Worm (Caenorhabditis elegans) whole organism, early embryonic: ENCODE measurements around the gene C08H9.16.

Source experiments
- B0310.2 ChIP-seq: sonication (generic microtip); optimal IDR thresholded peaks from 2 replicates; lab custom pipeline; 2016; ENCODE audit warnings: mild to moderate bottlenecking, missing genetic modification characterization, missing compliant biosample characterization
- F13C5.2 ChIP-seq: sonication (generic microtip); optimal IDR thresholded peaks from 2 replicates; lab custom pipeline; 2017; ENCODE audit warnings: mild to moderate bottlenecking, missing genetic modification characterization, inconsistent platforms, missing compliant biosample characterization
- aly-1 ChIP-seq: sonication (generic microtip); optimal IDR thresholded peaks from 2 replicates; lab custom pipeline; 2016; ENCODE audit warnings: missing genetic modification characterization, missing compliant biosample characterization
- ama-1 ChIP-seq: fragments of 150-350 bp; optimal IDR thresholded peaks from 2 replicates; lab custom pipeline; 2014
- ceh-13 ChIP-seq: fragments of 200-800 bp; sonication (Bioruptor generic); optimal IDR thresholded peaks from 2 replicates; lab custom pipeline; 2018; ENCODE audit warnings: mild to moderate bottlenecking, missing genetic modification characterization, missing compliant biosample characterization
- ceh-36 ChIP-seq: sonication (generic microtip); optimal IDR thresholded peaks from 2 replicates; lab custom pipeline; 2016; ENCODE audit warnings: missing genetic modification characterization, inconsistent platforms, missing compliant biosample characterization
- ets-7 ChIP-seq: sonication (generic microtip); optimal IDR thresholded peaks from 2 replicates; lab custom pipeline; 2016; ENCODE audit warnings: missing genotype, missing genetic modification characterization, missing compliant biosample characterization
- flt-1 ChIP-seq: fragments of 200-800 bp; sonication (Bioruptor generic); IDR thresholded peaks from 2 replicates; pipeline ENCODE4 v1.3.6; 2022; ENCODE audit warnings: missing genetic modification characterization, missing compliant biosample characterization
- hmbx-1 ChIP-seq: sonication (generic microtip); optimal IDR thresholded peaks from 2 replicates; lab custom pipeline; 2016; ENCODE audit warnings: mild to moderate bottlenecking, missing genetic modification characterization, missing compliant biosample characterization
- hmg-4 ChIP-seq: fragments of 200-800 bp; sonication (Bioruptor generic); optimal IDR thresholded peaks from 2 replicates; lab custom pipeline; 2018; ENCODE audit warnings: mild to moderate bottlenecking, missing genetic modification characterization, missing compliant biosample characterization
- hnd-1 ChIP-seq: sonication (generic microtip); optimal IDR thresholded peaks from 2 replicates; lab custom pipeline; 2016; ENCODE audit warnings: missing genetic modification characterization, missing compliant biosample characterization
- pes-1 ChIP-seq: fragments of 200-800 bp; sonication (Bioruptor generic); IDR thresholded peaks from 2 replicates; pipeline ENCODE4 v1.3.6; 2022; ENCODE audit warnings: missing genetic modification reagents, missing genetic modification characterization, missing compliant biosample characterization
- scrt-1 ChIP-seq: fragments of 200-800 bp; sonication (Bioruptor generic); IDR thresholded peaks from 2 replicates; pipeline ENCODE4 v1.3.6; 2022; ENCODE audit warnings: missing genetic modification characterization, missing compliant biosample characterization
- sea-1 ChIP-seq: fragments of 200-800 bp; sonication (Bioruptor generic); conservative IDR thresholded peaks from 2 replicates; pipeline ENCODE4 v1.3.6; 2022; ENCODE audit warnings: missing genetic modification characterization, missing compliant biosample characterization
- tbx-11 ChIP-seq: fragments of 200-800 bp; sonication (Bioruptor generic); IDR thresholded peaks from 2 replicates; pipeline ENCODE4 v1.3.6; 2022; ENCODE audit warnings: missing genetic modification characterization, missing compliant biosample characterization
- tbx-37 ChIP-seq: fragments of 200-800 bp; sonication (Bioruptor generic); conservative IDR thresholded peaks from 2 replicates; pipeline ENCODE4 v1.3.6; 2022; ENCODE audit warnings: missing genetic modification reagents, missing genetic modification characterization, missing compliant biosample characterization
- tra-4 ChIP-seq: sonication (generic microtip); optimal IDR thresholded peaks from 2 replicates; lab custom pipeline; 2017; ENCODE audit warnings: missing genetic modification characterization, missing compliant biosample characterization

Gene C08H9.16

DNA sequence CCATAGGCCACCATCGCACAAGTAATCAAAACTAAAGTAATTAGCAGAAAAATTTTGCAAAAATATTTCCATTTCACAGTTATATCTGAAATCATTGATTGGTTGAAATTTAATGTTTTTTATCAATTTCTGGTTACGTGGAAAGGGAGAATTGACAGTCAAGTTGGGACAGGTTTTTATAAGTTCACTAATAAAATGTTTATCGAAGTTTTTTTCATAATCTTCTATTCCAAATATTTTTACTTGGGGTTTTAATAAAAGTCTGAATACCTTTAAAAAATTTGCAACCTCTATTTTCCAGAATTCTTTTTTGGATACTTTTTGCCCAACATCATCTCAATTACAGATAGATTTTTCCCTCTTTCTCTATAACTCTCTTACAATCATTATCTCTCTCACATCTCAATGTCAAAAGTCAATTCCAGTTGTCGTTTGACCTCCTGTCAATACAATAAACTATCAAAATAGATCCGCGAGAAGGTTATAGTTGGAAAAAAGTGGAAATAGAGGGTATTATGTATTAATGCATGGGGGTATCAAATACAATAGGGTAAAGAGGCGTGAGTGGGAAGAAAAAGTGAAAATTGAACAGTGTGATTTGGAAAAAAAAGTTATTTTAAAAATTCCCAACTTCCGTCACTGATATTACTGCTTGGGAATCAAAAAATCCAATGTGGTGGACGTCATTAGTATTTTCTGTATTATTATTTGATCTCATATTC lies 17.9 kb upstream of the C08H9.16 start, which contains the start of the genes chil-2 and ctsa-3.2:
chil-2 (minus strand) TSS at position 101 of the 722 bp plus-strand sequence.
ctsa-3.2 (plus strand) TSS at position 672 of the 722 bp plus-strand sequence.
- TF ChIP-seq hmbx-1 (tag; lab: Kevin White, UChicago) (no peak), pes-1 (GFP tag; lab: Robert Waterston, UW) (no peak), aly-1 (no peak), B0310.2 (tag; lab: Kevin White, UChicago) (no peak), ets-7 (no peak), hmg-4 (GFP tag; lab: Kevin White, UChicago) (no peak), hnd-1 (tag; lab: Kevin White, UChicago) (no peak), scrt-1 (GFP tag; lab: Robert Waterston, UW) (no peak), tra-4 (tag; lab: Kevin White, UChicago) (no peak), tbx-37 (no peak), sea-1 (GFP tag; lab: Robert Waterston, UW) (no peak), tbx-11 (GFP tag; lab: Robert Waterston, UW) (no peak), F13C5.2 (tag; lab: Kevin White, UChicago) (no peak), flt-1 (GFP tag; lab: Robert Waterston, UW) (no peak), ama-1 (lab: Kevin White, UChicago) (no peak), ceh-13 (GFP tag; lab: Kevin White, UChicago) (no peak), ceh-36 (tag; lab: Kevin White, UChicago) (no peak)

ce11 chrII:9879815-9880214 lies 12.8 kb upstream of the C08H9.16 start:
- TF ChIP-seq F13C5.2 (tag; lab: Kevin White, UChicago) (no peak), tbx-11 (GFP tag; lab: Robert Waterston, UW) (no peak), ceh-36 (tag; lab: Kevin White, UChicago) (no peak), tra-4 (tag; lab: Kevin White, UChicago) (no peak), scrt-1 (GFP tag; lab: Robert Waterston, UW) (no peak), ceh-13 (GFP tag; lab: Kevin White, UChicago) (no peak), aly-1 (no peak), ets-7 (no peak), hmg-4 (GFP tag; lab: Kevin White, UChicago) (no peak), flt-1 (GFP tag; lab: Robert Waterston, UW) (no peak), B0310.2 (tag; lab: Kevin White, UChicago) (no peak), hmbx-1 (tag; lab: Kevin White, UChicago) (no peak), hnd-1 (tag; lab: Kevin White, UChicago) (no peak), tbx-37 (no peak), ama-1 (lab: Kevin White, UChicago) (no peak), pes-1 (GFP tag; lab: Robert Waterston, UW) (no peak)

ce11 chrII:9880826-9881225 lies 11.8 kb upstream of the C08H9.16 start, which contains the start of gene C08H9.15:
Gene C08H9.15 (plus strand): TSS chrII:9881193.
- TF ChIP-seq tra-4 (tag; lab: Kevin White, UChicago) (no peak), hmg-4 (GFP tag; lab: Kevin White, UChicago) (no peak), flt-1 (GFP tag; lab: Robert Waterston, UW) (no peak), F13C5.2 (tag; lab: Kevin White, UChicago) (no peak), ceh-36 (tag; lab: Kevin White, UChicago) (no peak), hmbx-1 (tag; lab: Kevin White, UChicago) (no peak), ama-1 (lab: Kevin White, UChicago) (no peak), tbx-37 (no peak), aly-1 (no peak), scrt-1 (GFP tag; lab: Robert Waterston, UW) (no peak), tbx-11 (GFP tag; lab: Robert Waterston, UW) (no peak), sea-1 (GFP tag; lab: Robert Waterston, UW) (no peak), hnd-1 (tag; lab: Kevin White, UChicago) (no peak), B0310.2 (tag; lab: Kevin White, UChicago) (no peak)

- TF ChIP-seq tbx-37 (no peak), scrt-1 (GFP tag; lab: Robert Waterston, UW) (no peak), flt-1 (GFP tag; lab: Robert Waterston, UW) (no peak), ceh-36 (tag; lab: Kevin White, UChicago) (no peak), hmg-4 (GFP tag; lab: Kevin White, UChicago) (no peak), hmbx-1 (tag; lab: Kevin White, UChicago) (no peak), B0310.2 (tag; lab: Kevin White, UChicago) (no peak), tra-4 (tag; lab: Kevin White, UChicago) (no peak), F13C5.2 (tag; lab: Kevin White, UChicago) (no peak), aly-1 (no peak), ets-7 (no peak), ama-1 (lab: Kevin White, UChicago) (no peak), ceh-13 (GFP tag; lab: Kevin White, UChicago) (no peak), hnd-1 (tag; lab: Kevin White, UChicago) (no peak), pes-1 (GFP tag; lab: Robert Waterston, UW) (no peak), tbx-11 (GFP tag; lab: Robert Waterston, UW) (no peak), sea-1 (GFP tag; lab: Robert Waterston, UW) (no peak)
These were observed 6.4 kb upstream of the C08H9.16 start, which contains the start of gene algn-8 for ce11 chrII:9886216-9886615. Gene algn-8 (minus strand): TSS chrII:9886442.

ce11 chrII:9888549-9888948 lies 4.0 kb upstream of the C08H9.16 start:
- TF ChIP-seq tra-4 (tag; lab: Kevin White, UChicago) (no peak), ets-7 (no peak), flt-1 (GFP tag; lab: Robert Waterston, UW) (no peak)

ce11 chrII:9891031-9891689 lies 1.4 kb upstream of the C08H9.16 start, which contains the start of gene vgln-1:
Gene vgln-1 (minus strand): TSS chrII:9891081.
- TF ChIP-seq hmbx-1 (tag; lab: Kevin White, UChicago) (no peak), F13C5.2 (tag; lab: Kevin White, UChicago) (no peak), scrt-1 (GFP tag; lab: Robert Waterston, UW) (no peak), hnd-1 (tag; lab: Kevin White, UChicago) (no peak), flt-1 (GFP tag; lab: Robert Waterston, UW) (no peak)
